Worm (Caenorhabditis elegans) whole organism, L2 larva: ENCODE measurements around the gene Y54E2A.4.

Source experiments
- ZK546.5 ChIP-seq: sonication (generic microtip); optimal IDR thresholded peaks from 2 replicates; lab custom pipeline; 2017; ENCODE audit warnings: missing biosample characterization, missing genetic modification characterization
- ama-1 ChIP-seq: fragments of 150-350 bp; optimal IDR thresholded peaks from 2 replicates; lab custom pipeline; 2018; ENCODE audit warnings: inconsistent platforms
- lin-13 ChIP-seq: fragments of 150-350 bp; optimal IDR thresholded peaks from 2 replicates; lab custom pipeline; 2014; ENCODE audit warnings: missing biosample characterization, missing genetic modification reagents, missing genetic modification characterization
- lsy-2 ChIP-seq, 2 experiments: fragments of 150-350 bp in 1 of 2; sonication (generic microtip) in 1 of 2; optimal IDR thresholded peaks; 2 replicates each; lab custom pipeline; 2014 to 2017; ENCODE audit warnings: missing biosample characterization in 2 of 2, missing genetic modification characterization in 2 of 2
- mdl-1 ChIP-seq, 2 experiments: fragments of 150-350 bp in 1 of 2; sonication (generic microtip) in 1 of 2; optimal IDR thresholded peaks; 2 replicates each; lab custom pipeline; 2017; ENCODE audit warnings: missing biosample characterization in 2 of 2, missing genetic modification characterization in 2 of 2
- nhr-10 ChIP-seq: sonication (generic microtip); optimal IDR thresholded peaks from 2 replicates; lab custom pipeline; 2017; ENCODE audit warnings: missing biosample characterization, missing genetic modification characterization
- nhr-11 ChIP-seq: fragments of 150-350 bp; optimal IDR thresholded peaks from 2 replicates; lab custom pipeline; 2014; ENCODE audit warnings: missing biosample characterization, missing genetic modification characterization
- nhr-23 ChIP-seq: fragments of 150-350 bp; optimal IDR thresholded peaks from 2 replicates; lab custom pipeline; 2014; ENCODE audit warnings: missing biosample characterization, missing genetic modification reagents, missing genetic modification characterization
- nhr-237 ChIP-seq: fragments of 150-350 bp; optimal IDR thresholded peaks from 2 replicates; lab custom pipeline; 2014; ENCODE audit warnings: missing biosample characterization, missing genetic modification characterization
- nhr-6 ChIP-seq: fragments of 150-350 bp; optimal IDR thresholded peaks from 2 replicates; lab custom pipeline; 2014; ENCODE audit warnings: missing biosample characterization, missing genetic modification characterization
- skn-1 ChIP-seq: sonication (generic microtip); optimal IDR thresholded peaks from 2 replicates; lab custom pipeline; 2017; ENCODE audit warnings: missing biosample characterization, missing genetic modification characterization
- unc-55 ChIP-seq: fragments of 150-350 bp; sonication (generic microtip); optimal IDR thresholded peaks from 3 replicates; lab custom pipeline; 2014; ENCODE audit warnings: missing biosample characterization, missing genetic modification reagents, missing genetic modification characterization

- TF ChIP-seq unc-55 (GFP tag; lab: Kevin White, UChicago) (no peak), lin-13 (GFP tag; lab: Kevin White, UChicago) (no peak), nhr-23 (no peak), nhr-10 (tag; lab: Kevin White, UChicago) (no peak), ZK546.5 (tag; lab: Kevin White, UChicago) (no peak), lsy-2 (tag; optimal IDR thresholded peaks at IDR 0.05; lab: Kevin White, UChicago) (no peak), mdl-1 (tag; optimal IDR thresholded peaks at IDR 0.05; lab: Kevin White, UChicago) (no peak), skn-1 (no peak), nhr-237 (tag; lab: Kevin White, UChicago) (no peak), ama-1 (lab: Kevin White, UChicago) (no peak), nhr-11 (tag; lab: Kevin White, UChicago) (no peak), nhr-6 (tag; lab: Kevin White, UChicago) (no peak)
Observed at ce11 chrII:14778092-14778491, 23.7 kb downstream of the Y54E2A.4 start, which contains the start of gene Y54E2A.8.
